Fruit fly (Drosophila melanogaster) whole organism, embryonic: ENCODE measurements around the gene mtTFB2.
A peak's percentile ranks its signal among the peaks of the same experiment; 100 is the strongest.

Experiments
- Antp ChIP-seq: fragments of 200-800 bp; sonication (Bioruptor generic); optimal IDR thresholded peaks from 3 replicates; lab custom pipeline; 2016; ENCODE audit warnings: missing biosample characterization, missing genetic modification characterization
- Asciz ChIP-seq: fragments of 200-800 bp; sonication (Bioruptor generic); optimal IDR thresholded peaks from 2 replicates; lab custom pipeline; 2017; ENCODE audit warnings: missing biosample characterization, mild to moderate bottlenecking, missing genetic modification characterization, missing genetic modification reagents
- Atf-2 ChIP-seq: fragments of 200-800 bp; sonication (Bioruptor generic); optimal IDR thresholded peaks from 2 replicates; lab custom pipeline; 2016; ENCODE audit warnings: missing biosample characterization, missing genetic modification characterization
- BEAF-32 ChIP-seq: fragments of 200-800 bp; sonication (Bioruptor generic); optimal IDR thresholded peaks from 3 replicates; lab custom pipeline; 2017; ENCODE audit warnings: missing biosample characterization, missing genetic modification characterization, mild to moderate bottlenecking, moderate library complexity, missing genetic modification reagents
- C15 ChIP-seq: fragments of 200-800 bp; sonication (Bioruptor generic); IDR thresholded peaks from 3 replicates; pipeline ENCODE4 v1.3.6; 2022; ENCODE audit warnings: missing biosample characterization, missing genetic modification characterization
- CG10543 ChIP-seq: fragments of 200-800 bp; sonication (Bioruptor generic); optimal IDR thresholded peaks from 3 replicates; lab custom pipeline; 2017; ENCODE audit warnings: missing biosample characterization, mild to moderate bottlenecking, missing genetic modification characterization, moderate library complexity
- CG10654 ChIP-seq: fragments of 200-800 bp; sonication (Bioruptor generic); optimal IDR thresholded peaks from 2 replicates; lab custom pipeline; 2016; ENCODE audit warnings: missing biosample characterization, missing genetic modification characterization
- CG11247 ChIP-seq: fragments of 200-800 bp; sonication (Bioruptor generic); IDR thresholded peaks from 2 replicates; pipeline ENCODE4 v1.3.6; 2022; ENCODE audit warnings: missing biosample characterization, missing genetic modification characterization
- CG12219 ChIP-seq: fragments of 200-800 bp; sonication (Bioruptor generic); optimal IDR thresholded peaks from 3 replicates; lab custom pipeline; 2018; ENCODE audit warnings: missing biosample characterization, mild to moderate bottlenecking, missing genetic modification characterization
- CG13624 ChIP-seq: fragments of 200-800 bp; sonication (Bioruptor generic); optimal IDR thresholded peaks from 2 replicates; lab custom pipeline; 2016; ENCODE audit warnings: missing biosample characterization, missing genetic modification characterization
- CG15011 ChIP-seq: fragments of 200-800 bp; sonication (Bioruptor generic); optimal IDR thresholded peaks from 3 replicates; lab custom pipeline; 2018; ENCODE audit warnings: missing biosample characterization, mild to moderate bottlenecking, missing genetic modification characterization
- CG1529 ChIP-seq: fragments of 200-800 bp; sonication (Bioruptor generic); optimal IDR thresholded peaks from 3 replicates; lab custom pipeline; 2018; ENCODE audit warnings: missing biosample characterization, missing genetic modification characterization
- CG16863 ChIP-seq: fragments of 200-800 bp; sonication (Bioruptor generic); optimal IDR thresholded peaks from 3 replicates; lab custom pipeline; 2016; ENCODE audit warnings: missing biosample characterization, missing genetic modification characterization
- CG17359 ChIP-seq: fragments of 200-800 bp; sonication (Bioruptor generic); optimal IDR thresholded peaks from 3 replicates; lab custom pipeline; 2018; ENCODE audit warnings: missing biosample characterization, mild to moderate bottlenecking, missing genetic modification characterization, moderate library complexity
- CG1792 ChIP-seq: fragments of 200-800 bp; sonication (Bioruptor generic); optimal IDR thresholded peaks from 2 replicates; lab custom pipeline; 2016; ENCODE audit warnings: missing biosample characterization, missing genetic modification characterization
- CG3847 ChIP-seq: fragments of 200-800 bp; sonication (Bioruptor generic); IDR thresholded peaks from 2 replicates; pipeline ENCODE4 v1.3.6; 2022; ENCODE audit warnings: missing biosample characterization, missing genetic modification characterization
- CG4282 ChIP-seq: fragments of 200-800 bp; sonication (Bioruptor generic); optimal IDR thresholded peaks from 2 replicates; lab custom pipeline; 2016; ENCODE audit warnings: missing biosample characterization, missing genetic modification characterization
- CG4404 ChIP-seq: fragments of 200-800 bp; sonication (Bioruptor generic); IDR thresholded peaks from 2 replicates; pipeline ENCODE4 v1.3.6; 2022; ENCODE audit warnings: missing biosample characterization, missing genetic modification characterization
- CG6854 ChIP-seq: fragments of 200-800 bp; sonication (Bioruptor generic); optimal IDR thresholded peaks from 3 replicates; lab custom pipeline; 2017; ENCODE audit warnings: missing biosample characterization, mild to moderate bottlenecking, missing genetic modification characterization
- CG7786 ChIP-seq: fragments of 200-800 bp; sonication (Bioruptor generic); optimal IDR thresholded peaks from 2 replicates; lab custom pipeline; 2016; ENCODE audit warnings: missing biosample characterization, missing genetic modification characterization
- CG8944 ChIP-seq: fragments of 200-800 bp; sonication (Bioruptor generic); optimal IDR thresholded peaks from 3 replicates; lab custom pipeline; 2016; ENCODE audit warnings: missing biosample characterization, missing genetic modification characterization
- CG9817 ChIP-seq: fragments of 200-800 bp; sonication (Bioruptor generic); optimal IDR thresholded peaks from 2 replicates; lab custom pipeline; 2018; ENCODE audit warnings: missing biosample characterization, mild to moderate bottlenecking, missing genetic modification characterization, moderate library complexity
- Doc2 ChIP-seq: fragments of 200-800 bp; sonication (Bioruptor generic); IDR thresholded peaks from 2 replicates; pipeline ENCODE4 v1.3.6; 2022; ENCODE audit warnings: missing biosample characterization, missing genetic modification characterization
- Fer1 ChIP-seq: fragments of 200-800 bp; sonication (Bioruptor generic); optimal IDR thresholded peaks from 2 replicates; lab custom pipeline; 2017; ENCODE audit warnings: missing biosample characterization, mild to moderate bottlenecking, missing genetic modification characterization
- Max ChIP-seq: fragments of 200-800 bp; sonication (Bioruptor generic); optimal IDR thresholded peaks from 2 replicates; lab custom pipeline; 2016; ENCODE audit warnings: missing biosample characterization, mild to moderate bottlenecking, missing genetic modification characterization
- Neu2 ChIP-seq: fragments of 200-800 bp; sonication (Bioruptor generic); optimal IDR thresholded peaks from 3 replicates; lab custom pipeline; 2016; ENCODE audit warnings: missing biosample characterization, missing genetic modification characterization, borderline replicate concordance
- Side ChIP-seq: fragments of 200-800 bp; sonication (Bioruptor generic); optimal IDR thresholded peaks from 2 replicates; lab custom pipeline; 2016; ENCODE audit warnings: missing biosample characterization, missing genetic modification characterization
- YL-1 ChIP-seq: fragments of 200-800 bp; sonication (Bioruptor generic); optimal IDR thresholded peaks from 3 replicates; lab custom pipeline; 2017; ENCODE audit warnings: missing biosample characterization, mild to moderate bottlenecking, missing genetic modification characterization
- abd-A ChIP-seq: fragments of 200-800 bp; sonication (Bioruptor generic); optimal IDR thresholded peaks from 3 replicates; lab custom pipeline; 2019; ENCODE audit warnings: missing biosample characterization, mild to moderate bottlenecking, missing genetic modification characterization, moderate library complexity
- aop ChIP-seq: fragments of 200-800 bp; sonication (Bioruptor generic); IDR thresholded peaks from 2 replicates; pipeline ENCODE4 v1.3.6; 2022; ENCODE audit warnings: missing biosample characterization, missing genetic modification characterization
- ara ChIP-seq: fragments of 200-800 bp; sonication (Bioruptor generic); IDR thresholded peaks from 2 replicates; pipeline ENCODE4 v1.3.6; 2022; ENCODE audit warnings: missing biosample characterization, missing genetic modification characterization
- ash1 ChIP-seq: fragments of 200-800 bp; sonication (Bioruptor generic); optimal IDR thresholded peaks from 2 replicates; lab custom pipeline; 2018; ENCODE audit warnings: missing biosample characterization, mild to moderate bottlenecking, missing genetic modification characterization
- crp ChIP-seq, 2 experiments: fragments of 200-800 bp; sonication (Bioruptor generic); optimal IDR thresholded peaks; 2 replicates in 1 of 2; 3 replicates in 1 of 2; lab custom pipeline; 2017; ENCODE audit warnings: missing biosample characterization in 2 of 2, missing genetic modification characterization in 2 of 2, mild to moderate bottlenecking in 1 of 2, moderate library complexity in 1 of 2
- disco-r ChIP-seq: fragments of 200-800 bp; sonication (Bioruptor generic); optimal IDR thresholded peaks from 2 replicates; lab custom pipeline; 2016; ENCODE audit warnings: missing biosample characterization, missing genetic modification characterization
- dm ChIP-seq: fragments of 200-800 bp; sonication (Bioruptor generic); optimal IDR thresholded peaks from 3 replicates; lab custom pipeline; 2016; ENCODE audit warnings: missing biosample characterization, missing genetic modification characterization
- esg ChIP-seq: fragments of 200-800 bp; sonication (Bioruptor generic); conservative IDR thresholded peaks from 2 replicates; pipeline ENCODE4 v1.3.6; 2022; ENCODE audit warnings: missing biosample characterization, missing genetic modification characterization
- fu2 ChIP-seq: fragments of 200-800 bp; sonication (Bioruptor generic); optimal IDR thresholded peaks from 2 replicates; lab custom pipeline; 2016; ENCODE audit warnings: missing biosample characterization, missing genetic modification characterization
- jigr1 ChIP-seq: fragments of 200-800 bp; sonication (Bioruptor generic); IDR thresholded peaks from 3 replicates; pipeline ENCODE4 v1.3.6; 2022; ENCODE audit warnings: missing biosample characterization, missing genetic modification characterization
- jumu ChIP-seq: fragments of 200-800 bp; sonication (Bioruptor generic); optimal IDR thresholded peaks from 3 replicates; lab custom pipeline; 2016; ENCODE audit warnings: missing biosample characterization, missing genetic modification characterization
- mirr ChIP-seq: fragments of 200-800 bp; sonication (Bioruptor generic); optimal IDR thresholded peaks from 3 replicates; lab custom pipeline; 2018; ENCODE audit warnings: missing biosample characterization, mild to moderate bottlenecking, missing genetic modification characterization
- otp ChIP-seq: fragments of 200-800 bp; sonication (Bioruptor generic); IDR thresholded peaks from 3 replicates; pipeline ENCODE4, ENCODE4 v1.3.6; 2022; ENCODE audit warnings: missing biosample characterization, missing genetic modification characterization
- pfk ChIP-seq: fragments of 200-800 bp; sonication (Bioruptor generic); optimal IDR thresholded peaks from 2 replicates; lab custom pipeline; 2018; ENCODE audit warnings: missing biosample characterization, mild to moderate bottlenecking, missing genetic modification characterization, moderate library complexity
- pros ChIP-seq: fragments of 200-800 bp; sonication (Bioruptor generic); optimal IDR thresholded peaks from 3 replicates; lab custom pipeline; 2019; ENCODE audit warnings: missing biosample characterization, mild to moderate bottlenecking, missing genetic modification characterization, moderate library complexity
- run ChIP-seq: fragments of 200-800 bp; sonication (Bioruptor generic); optimal IDR thresholded peaks from 3 replicates; lab custom pipeline; 2018; ENCODE audit warnings: missing biosample characterization, mild to moderate bottlenecking, missing genetic modification characterization
- sens-2 ChIP-seq: fragments of 200-800 bp; sonication (Bioruptor generic); IDR thresholded peaks from 2 replicates; pipeline ENCODE4 v1.3.6; 2022; ENCODE audit warnings: missing biosample characterization, missing genetic modification characterization
- sob ChIP-seq: fragments of 200-800 bp; sonication (Bioruptor generic); IDR thresholded peaks from 2 replicates; pipeline ENCODE4 v1.3.6; 2022; ENCODE audit warnings: missing biosample characterization, missing genetic modification characterization
- stc ChIP-seq: fragments of 200-800 bp; sonication (Bioruptor generic); IDR thresholded peaks from 2 replicates; pipeline ENCODE4 v1.3.6; 2022; ENCODE audit warnings: missing biosample characterization, missing genetic modification characterization
- sug ChIP-seq: fragments of 200-800 bp; optimal IDR thresholded peaks from 2 replicates; lab custom pipeline; 2019; ENCODE audit warnings: missing biosample characterization, mild to moderate bottlenecking, missing genetic modification characterization, moderate library complexity
- tll ChIP-seq, 2 experiments: fragments of 200-800 bp in 1 of 2; fragments of >200 bp in 1 of 2; sonication (Bioruptor generic) in 1 of 2; optimal IDR thresholded peaks; 2 replicates each; lab custom pipeline; 2017 to 2019; ENCODE audit warnings: missing biosample characterization in 2 of 2, missing genetic modification characterization in 2 of 2, mild to moderate bottlenecking in 1 of 2, moderate library complexity in 1 of 2
- zfh2 ChIP-seq: fragments of 200-800 bp; sonication (Bioruptor generic); optimal IDR thresholded peaks from 2 replicates; lab custom pipeline; 2016; ENCODE audit warnings: missing biosample characterization, missing genetic modification characterization

mtTFB2 gene

dm6 chr3R:10093252-10094030, 48.1 kb downstream of the mtTFB2 start (continued):
- TF ChIP-seq ara (GFP tag; lab: Robert Waterston, UW) (0 out of 2 replicates have a peak, but pooled peaks have one; percentile 12), mirr (GFP tag; lab: Kevin White, UChicago) (peak; percentile 59), run (no peak), stc (GFP tag; lab: Robert Waterston, UW) (no peak), esg (no peak), CG17359 (tag; lab: Kevin White, UChicago) (no peak), jumu (no peak), dm (no peak), CG8944 (GFP tag; lab: Kevin White, UChicago) (no peak), fu2 (no peak), pros (no peak), Max (GFP tag; lab: Kevin White, UChicago) (no peak), pfk (no peak), CG10543 (no peak), sob (peak; percentile 55), YL-1 (GFP tag; lab: Kevin White, UChicago) (no peak), tll (GFP tag; optimal IDR thresholded peaks at IDR 0.05; lab: Kevin White, UChicago) (no peak), Neu2 (GFP tag; lab: Kevin White, UChicago) (no peak), disco-r (GFP tag; lab: Kevin White, UChicago) (no peak), sens-2 (GFP tag; lab: Robert Waterston, UW) (no peak), Side (no peak), CG9817 (tag; lab: Kevin White, UChicago) (no peak), CG4282 (GFP tag; lab: Kevin White, UChicago) (no peak), CG12219 (no peak), Asciz (GFP tag; lab: Kevin White, UChicago) (no peak), zfh2 (no peak), jigr1 (GFP tag; lab: Robert Waterston, UW) (no peak), CG15011 (GFP tag; lab: Kevin White, UChicago) (no peak), CG13624 (GFP tag; lab: Kevin White, UChicago) (no peak), aop (GFP tag; lab: Robert Waterston, UW) (no peak), otp (no peak), CG1529 (no peak), sug (no peak), Atf-2 (GFP tag; lab: Kevin White, UChicago) (no peak), CG4404 (GFP tag; lab: Robert Waterston, UW) (no peak), CG11247 (GFP tag; lab: Robert Waterston, UW) (no peak), ash1 (no peak), abd-A (tag; lab: Kevin White, UChicago) (no peak), C15 (GFP tag; lab: Robert Waterston, UW) (no peak), CG3847 (no peak), CG16863 (GFP tag; lab: Kevin White, UChicago) (no peak), Fer1 (GFP tag; lab: Kevin White, UChicago) (peak; percentile 59), BEAF-32 (GFP tag; lab: Kevin White, UChicago) (no peak), CG10654 (GFP tag; lab: Kevin White, UChicago) (no peak), CG6854 (GFP tag; lab: Kevin White, UChicago) (peak; percentile 8), Antp (GFP tag; lab: Kevin White, UChicago) (no peak), crp (GFP tag; optimal IDR thresholded peaks at IDR 0.05; lab: Kevin White, UChicago) (peak in 1 of 2 experiments; percentile 58), Doc2 (GFP tag; lab: Robert Waterston, UW) (no peak), CG7786 (no peak), CG1792 (no peak)
